Worm (Caenorhabditis elegans) whole organism, L1 larva: ENCODE measurements around the gene ben-1.

Experiments used
- C04F5.9 ChIP-seq: sonication (generic microtip); optimal IDR thresholded peaks from 2 replicates; lab custom pipeline; 2016; ENCODE audit warnings: missing genetic modification characterization, missing compliant biosample characterization
- C34B4.2 ChIP-seq: sonication (generic microtip); optimal IDR thresholded peaks from 2 replicates; lab custom pipeline; 2017; ENCODE audit warnings: mild to moderate bottlenecking, missing genetic modification characterization, missing compliant biosample characterization
- Y116A8C.19 ChIP-seq: sonication (generic microtip); optimal IDR thresholded peaks from 2 replicates; lab custom pipeline; 2016; ENCODE audit warnings: missing compliant biosample characterization, missing genetic modification characterization, borderline replicate concordance
- ceh-63 ChIP-seq: fragments of 200-800 bp; sonication (Bioruptor generic); optimal IDR thresholded peaks from 2 replicates; lab custom pipeline; 2018; ENCODE audit warnings: mild to moderate bottlenecking, missing genetic modification characterization, missing compliant biosample characterization
- ceh-8 ChIP-seq: fragments of 200-800 bp; sonication (Bioruptor generic); optimal IDR thresholded peaks from 2 replicates; lab custom pipeline; 2018; ENCODE audit warnings: mild to moderate bottlenecking, missing genetic modification characterization, moderate library complexity, missing compliant biosample characterization
- ceh-82 ChIP-seq, 3 experiments: fragments of 150-350 bp in 1 of 3; sonication (generic microtip) in 2 of 3; optimal IDR thresholded peaks; 2 replicates each; lab custom pipeline; 2014 to 2017; ENCODE audit warnings: missing biosample characterization in 3 of 3, missing genetic modification characterization in 3 of 3
- ceh-88 ChIP-seq: fragments of 200-800 bp; sonication (Bioruptor generic); IDR thresholded peaks from 2 replicates; pipeline ENCODE4 v1.3.6; 2022; ENCODE audit warnings: missing genetic modification characterization, missing compliant biosample characterization
- ceh-90 ChIP-seq: sonication (generic microtip); optimal IDR thresholded peaks from 2 replicates; lab custom pipeline; 2016; ENCODE audit warnings: missing genetic modification characterization, missing compliant biosample characterization
- ces-1 ChIP-seq: fragments of 150-350 bp; optimal IDR thresholded peaks from 2 replicates; lab custom pipeline; 2014; ENCODE audit warnings: missing biosample characterization, missing genetic modification reagents, missing genetic modification characterization
- dsc-1 ChIP-seq: sonication (generic microtip); optimal IDR thresholded peaks from 2 replicates; lab custom pipeline; 2016; ENCODE audit warnings: mild to moderate bottlenecking, missing genetic modification characterization, missing compliant biosample characterization
- efl-1 ChIP-seq, 4 experiments: fragments of 150-350 bp; optimal IDR thresholded peaks in 3 of 4; peaks in 1 of 4; 1 replicate in 1 of 4; 2 replicates in 3 of 4; lab custom pipeline; 2014; ENCODE audit warnings: missing biosample characterization in 2 of 4, missing genetic modification characterization in 2 of 4, missing genetic modification reagents in 2 of 4
- efl-3 ChIP-seq: fragments of 200-800 bp; sonication (Bioruptor generic); optimal IDR thresholded peaks from 2 replicates; lab custom pipeline; 2018; ENCODE audit warnings: mild to moderate bottlenecking, missing genetic modification characterization, missing compliant biosample characterization
- egl-13 ChIP-seq: sonication (generic microtip); optimal IDR thresholded peaks from 2 replicates; lab custom pipeline; 2016; ENCODE audit warnings: missing genotype, missing genetic modification reagents, missing genetic modification characterization, missing compliant biosample characterization
- elt-2 ChIP-seq: sonication (generic microtip); optimal IDR thresholded peaks from 2 replicates; lab custom pipeline; 2016; ENCODE audit warnings: missing genetic modification characterization, mild to moderate bottlenecking, inconsistent platforms, missing compliant biosample characterization, missing genetic modification reagents
- ets-5 ChIP-seq: fragments of 200-800 bp; sonication (Bioruptor generic); IDR thresholded peaks from 2 replicates; pipeline ENCODE4 v1.3.6; 2022; ENCODE audit warnings: missing genetic modification characterization, missing compliant biosample characterization
- fkh-10 ChIP-seq: sonication (generic microtip); optimal IDR thresholded peaks from 2 replicates; lab custom pipeline; 2017; ENCODE audit warnings: missing biosample characterization, missing genetic modification reagents, missing genetic modification characterization
- fkh-4 ChIP-seq: sonication (generic microtip); optimal IDR thresholded peaks from 2 replicates; lab custom pipeline; 2016; ENCODE audit warnings: missing compliant biosample characterization, missing genetic modification characterization, borderline replicate concordance
- fos-1 ChIP-seq: fragments of 150-350 bp; optimal IDR thresholded peaks from 2 replicates; lab custom pipeline; 2014; ENCODE audit warnings: missing biosample characterization, missing genetic modification characterization
- grh-1 ChIP-seq: fragments of 200-800 bp; sonication (Bioruptor generic); IDR thresholded peaks from 2 replicates; pipeline ENCODE4 v1.3.6; 2022; ENCODE audit warnings: missing genetic modification reagents, missing genetic modification characterization, missing compliant biosample characterization
- irx-1 ChIP-seq: sonication (generic microtip); optimal IDR thresholded peaks from 2 replicates; lab custom pipeline; 2016; ENCODE audit warnings: missing genetic modification characterization, missing compliant biosample characterization
- isw-1 ChIP-seq: fragments of 200-800 bp; sonication (Bioruptor generic); IDR thresholded peaks from 2 replicates; pipeline ENCODE4 v1.3.6; 2022; ENCODE audit warnings: missing genetic modification characterization, missing compliant biosample characterization
- lin-14 ChIP-seq: fragments of 200-800 bp; sonication (Bioruptor generic); optimal IDR thresholded peaks from 2 replicates; lab custom pipeline; 2018; ENCODE audit warnings: mild to moderate bottlenecking, missing genetic modification characterization, moderate library complexity, missing compliant biosample characterization
- lir-3 ChIP-seq: sonication (generic microtip); optimal IDR thresholded peaks from 2 replicates; lab custom pipeline; 2016; ENCODE audit warnings: mild to moderate bottlenecking, missing genetic modification characterization, moderate library complexity, missing compliant biosample characterization; ENCODE audit not compliant: poor library complexity
- mep-1 ChIP-seq: fragments of 150-350 bp; optimal IDR thresholded peaks from 2 replicates; lab custom pipeline; 2014; ENCODE audit warnings: missing biosample characterization, missing genetic modification characterization
- nhr-11 ChIP-seq: fragments of 150-350 bp; optimal IDR thresholded peaks from 2 replicates; lab custom pipeline; 2014; ENCODE audit warnings: missing biosample characterization, missing genetic modification characterization
- nhr-19 ChIP-seq: fragments of 200-800 bp; sonication (Bioruptor generic); conservative IDR thresholded peaks from 2 replicates; pipeline ENCODE4 v1.3.6; 2022; ENCODE audit warnings: missing genetic modification characterization, missing compliant biosample characterization
- nhr-28 ChIP-seq: fragments of 150-350 bp; optimal IDR thresholded peaks from 2 replicates; lab custom pipeline; 2014; ENCODE audit warnings: missing biosample characterization, missing genetic modification characterization
- nhr-47 ChIP-seq: sonication (generic microtip); optimal IDR thresholded peaks from 2 replicates; lab custom pipeline; 2016; ENCODE audit warnings: mild to moderate bottlenecking, missing genetic modification characterization, moderate library complexity, missing compliant biosample characterization
- nhr-71 ChIP-seq: sonication (generic microtip); optimal IDR thresholded peaks from 2 replicates; lab custom pipeline; 2016; ENCODE audit warnings: mild to moderate bottlenecking, missing genetic modification characterization, moderate library complexity, missing compliant biosample characterization
- nhr-76 ChIP-seq: sonication (generic microtip); optimal IDR thresholded peaks from 2 replicates; lab custom pipeline; 2017; ENCODE audit warnings: missing biosample characterization, missing genetic modification characterization
- nhr-84 ChIP-seq: sonication (generic microtip); optimal IDR thresholded peaks from 2 replicates; lab custom pipeline; 2017; ENCODE audit warnings: missing biosample characterization, missing genetic modification characterization
- nhr-85 ChIP-seq: sonication (generic microtip); peaks from one replicate; lab custom pipeline; 2016; ENCODE audit warnings: missing genetic modification characterization, inconsistent platforms, missing compliant biosample characterization
- nhr-90 ChIP-seq: sonication (generic microtip); optimal IDR thresholded peaks from 2 replicates; lab custom pipeline; 2016; ENCODE audit warnings: mild to moderate bottlenecking, missing genetic modification characterization, missing compliant biosample characterization; ENCODE audit not compliant: poor library complexity
- rnt-1 ChIP-seq: sonication (generic microtip); optimal IDR thresholded peaks from 2 replicates; lab custom pipeline; 2016; ENCODE audit warnings: mild to moderate bottlenecking, missing genetic modification characterization, moderate library complexity, missing compliant biosample characterization
- snu-23 ChIP-seq: sonication (generic microtip); optimal IDR thresholded peaks from 2 replicates; lab custom pipeline; 2016; ENCODE audit warnings: missing genetic modification characterization, missing compliant biosample characterization
- sox-4 ChIP-seq: sonication (generic microtip); optimal IDR thresholded peaks from 2 replicates; lab custom pipeline; 2016; ENCODE audit warnings: missing genetic modification characterization, missing compliant biosample characterization
- swsn-7 ChIP-seq: sonication (generic microtip); optimal IDR thresholded peaks from 2 replicates; lab custom pipeline; 2016; ENCODE audit warnings: missing genetic modification characterization, missing compliant biosample characterization
- tlp-1 ChIP-seq: fragments of 150-350 bp; optimal IDR thresholded peaks from 2 replicates; lab custom pipeline; 2014; ENCODE audit warnings: missing biosample characterization, missing genetic modification characterization
- unc-130 ChIP-seq: fragments of 150-350 bp; optimal IDR thresholded peaks from 2 replicates; lab custom pipeline; 2017; ENCODE audit warnings: missing biosample characterization, missing genetic modification characterization, inconsistent platforms
- unc-86 ChIP-seq: sonication (generic microtip); optimal IDR thresholded peaks from 2 replicates; lab custom pipeline; 2016; ENCODE audit warnings: missing genetic modification characterization, missing compliant biosample characterization
- unc-98 ChIP-seq: fragments of 200-800 bp; sonication (Bioruptor generic); IDR thresholded peaks from 2 replicates; pipeline ENCODE4 v1.3.6; 2022; ENCODE audit warnings: missing genetic modification characterization, missing compliant biosample characterization
- xbp-1 ChIP-seq: sonication (generic microtip); optimal IDR thresholded peaks from 2 replicates; lab custom pipeline; 2016; ENCODE audit warnings: missing genetic modification characterization, missing compliant biosample characterization
- ztf-4 ChIP-seq: fragments of 150-350 bp; optimal IDR thresholded peaks from 2 replicates; lab custom pipeline; 2014; ENCODE audit warnings: missing biosample characterization, missing genetic modification characterization

Gene ben-1

DNA sequence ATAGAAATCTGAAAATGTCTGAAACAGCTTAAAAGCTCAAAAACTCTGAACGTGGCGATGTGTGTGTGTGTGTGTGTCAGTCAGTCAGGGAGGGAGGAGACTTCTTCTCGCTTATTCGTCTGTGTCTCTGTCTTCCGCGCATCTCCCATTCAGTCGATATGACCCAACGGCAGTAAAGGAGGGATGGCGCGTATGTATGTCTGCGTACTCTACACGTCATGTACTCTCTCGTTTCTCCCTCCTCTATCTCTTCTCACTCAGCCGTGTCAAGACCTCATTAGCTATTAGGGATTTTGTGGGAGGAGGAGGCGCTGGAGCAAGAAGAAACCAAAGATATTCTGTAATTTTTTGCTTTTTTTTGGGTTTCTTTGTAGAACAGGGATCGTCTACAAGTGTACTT is 9.4 kb downstream of the ben-1 start (continued):
- TF ChIP-seq nhr-11 (no peak), ceh-82 (tag; optimal IDR thresholded peaks at IDR 0.05; lab: Kevin White, UChicago) (peak; percentile 54 to 84 (median 59)), irx-1 (tag; lab: Kevin White, UChicago) (no peak), ceh-63 (GFP tag; lab: Kevin White, UChicago) (no peak), C04F5.9 (tag; lab: Kevin White, UChicago) (no peak), nhr-47 (tag; lab: Kevin White, UChicago) (peak; percentile 73), swsn-7 (peak; percentile 72), nhr-84 (no peak), fkh-10 (GFP tag; lab: Kevin White, UChicago) (peak; percentile 1), ceh-8 (GFP tag; lab: Kevin White, UChicago) (peak; percentile 25), mep-1 (tag; lab: Kevin White, UChicago) (peak; percentile 82), elt-2 (tag; lab: Kevin White, UChicago) (no peak), ets-5 (GFP tag; lab: Robert Waterston, UW) (no peak), snu-23 (GFP tag; lab: Kevin White, UChicago) (peak; percentile 76), nhr-76 (tag; lab: Kevin White, UChicago) (no peak), nhr-19 (GFP tag; lab: Robert Waterston, UW) (no peak; the same call in 1 of the 2 replicates), efl-3 (GFP tag; lab: Kevin White, UChicago) (no peak), sox-4 (tag; lab: Kevin White, UChicago) (no peak), xbp-1 (tag; lab: Kevin White, UChicago) (peak; percentile 58), rnt-1 (tag; lab: Kevin White, UChicago) (no peak), Y116A8C.19 (no peak), grh-1 (GFP tag; lab: Robert Waterston, UW) (no peak), fkh-4 (tag; lab: Kevin White, UChicago) (no peak), isw-1 (peak; percentile 39; the same call in 1 of the 2 replicates), nhr-90 (tag; lab: Kevin White, UChicago) (no peak), ceh-88 (no peak; the same call in 1 of the 2 replicates), unc-98 (GFP tag; lab: Robert Waterston, UW) (no peak), lir-3 (tag; lab: Kevin White, UChicago) (peak; percentile 19), unc-86 (peak; percentile 76), ces-1 (GFP tag; lab: Kevin White, UChicago) (no peak), tlp-1 (tag; lab: Kevin White, UChicago) (no peak), lin-14 (GFP tag; lab: Kevin White, UChicago) (peak; percentile 92), C34B4.2 (tag; lab: Kevin White, UChicago) (no peak), ztf-4 (no peak), nhr-71 (tag; lab: Kevin White, UChicago) (peak; percentile 69), egl-13 (tag; lab: Kevin White, UChicago) (peak; percentile 37), unc-130 (no peak), nhr-28 (tag; lab: Kevin White, UChicago) (no peak), dsc-1 (peak; percentile 47), ceh-90 (tag; lab: Kevin White, UChicago) (no peak)
- TF ChIP-seq, all 84 proteins: peak for 31

DNA sequence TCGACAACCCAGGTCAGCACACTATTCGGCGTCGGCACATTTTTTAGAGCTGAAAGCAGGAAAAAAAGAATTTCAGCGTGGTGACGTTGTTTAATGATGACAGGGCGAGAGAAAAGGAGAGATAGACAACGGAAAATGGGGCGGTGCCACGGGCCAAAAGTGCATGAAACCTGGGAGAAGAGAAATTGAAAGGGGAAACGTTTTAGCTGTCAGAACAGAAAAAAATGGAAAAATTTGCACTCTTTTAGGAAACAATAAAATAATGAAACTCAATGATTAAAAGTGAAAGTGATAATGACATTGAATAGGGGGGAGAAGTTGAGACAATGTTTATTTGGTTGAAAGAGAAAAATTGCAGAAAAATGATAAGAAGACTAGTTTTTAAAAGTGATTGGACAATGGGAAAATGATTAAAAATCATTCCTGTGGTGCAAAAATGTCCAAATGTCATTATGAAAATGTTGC is 11.7 kb downstream of the ben-1 start, which contains the start of gene pitp-1:
TSS of gene pitp-1 (minus strand) at position 51 of the 465 bp plus-strand sequence.
- TF ChIP-seq efl-1 (optimal IDR thresholded peaks at IDR 0.05; lab: Kevin White, UChicago), result no peak
- peak in 1 of 2 experiments; percentile 65 for TF ChIP-seq efl-1 (GFP tag; optimal IDR thresholded peaks at IDR 0.05 in 1 of 2; lab: Kevin White, UChicago)
- TF ChIP-seq xbp-1 (tag; lab: Kevin White, UChicago), result no peak
- TF ChIP-seq nhr-85 (tag; lab: Kevin White, UChicago), result peak; percentile 38
- TF ChIP-seq fos-1 (tag; lab: Kevin White, UChicago), result no peak
- TF ChIP-seq nhr-47 (tag; lab: Kevin White, UChicago), result no peak
- TF ChIP-seq elt-2 (tag; lab: Kevin White, UChicago), result peak; percentile 12
